Fruit fly (Drosophila melanogaster) whole organism, embryonic: ENCODE data around the gene rhea.

ENCODE experiments used
- Antp ChIP-seq: fragments of 200-800 bp; sonication (Bioruptor generic); optimal IDR thresholded peaks from 3 replicates; lab custom pipeline; 2016; ENCODE audit warnings: missing biosample characterization, missing genetic modification characterization
- Atf3 ChIP-seq: fragments of 200-800 bp; sonication (Bioruptor generic); optimal IDR thresholded peaks from 3 replicates; lab custom pipeline; 2016; ENCODE audit warnings: missing biosample characterization, missing genetic modification characterization
- Bgb ChIP-seq: fragments of 200-800 bp; sonication (Bioruptor generic); IDR thresholded peaks from 2 replicates; pipeline ENCODE4 v1.3.6; 2022; ENCODE audit warnings: missing biosample characterization, missing genetic modification characterization; ENCODE audit not compliant: partially characterized antibody
- CG10274 ChIP-seq: fragments of 200-800 bp; sonication (Bioruptor generic); optimal IDR thresholded peaks from 3 replicates; lab custom pipeline; 2017; ENCODE audit warnings: missing biosample characterization, mild to moderate bottlenecking, missing genetic modification characterization
- CG11085 ChIP-seq: fragments of 200-800 bp; sonication (Bioruptor generic); IDR thresholded peaks from 2 replicates; pipeline ENCODE4 v1.3.6; 2022; ENCODE audit warnings: missing biosample characterization, missing genetic modification characterization
- CG11456 ChIP-seq: fragments of 200-800 bp; sonication (Bioruptor generic); IDR thresholded peaks from 3 replicates; pipeline ENCODE4 v1.3.6; 2022; ENCODE audit warnings: missing biosample characterization, missing genetic modification characterization
- CG12236 ChIP-seq: fragments of 200-800 bp; sonication (Bioruptor generic); optimal IDR thresholded peaks from 2 replicates; lab custom pipeline; 2016; ENCODE audit warnings: missing biosample characterization, missing genetic modification characterization
- CG12769 ChIP-seq: fragments of 200-800 bp; sonication (Bioruptor generic); optimal IDR thresholded peaks from 2 replicates; lab custom pipeline; 2019; ENCODE audit warnings: missing biosample characterization, mild to moderate bottlenecking, missing genetic modification characterization, moderate library complexity
- CG13123 ChIP-seq: fragments of 200-800 bp; sonication (Bioruptor generic); optimal IDR thresholded peaks from 2 replicates; lab custom pipeline; 2016; ENCODE audit warnings: missing biosample characterization, missing genetic modification characterization
- CG13296 ChIP-seq: fragments of 200-800 bp; sonication (Bioruptor generic); optimal IDR thresholded peaks from 3 replicates; lab custom pipeline; 2018; ENCODE audit warnings: missing biosample characterization, mild to moderate bottlenecking, missing genetic modification characterization
- CG14441 ChIP-seq: fragments of 200-800 bp; sonication (Bioruptor generic); IDR thresholded peaks from 2 replicates; pipeline ENCODE4 v1.3.6; 2022; ENCODE audit warnings: missing biosample characterization, missing genetic modification characterization
- CG15011 ChIP-seq: fragments of 200-800 bp; sonication (Bioruptor generic); optimal IDR thresholded peaks from 3 replicates; lab custom pipeline; 2018; ENCODE audit warnings: missing biosample characterization, mild to moderate bottlenecking, missing genetic modification characterization
- CG15269 ChIP-seq: fragments of 200-800 bp; sonication (Bioruptor generic); optimal IDR thresholded peaks from 2 replicates; lab custom pipeline; 2018; ENCODE audit warnings: missing biosample characterization, mild to moderate bottlenecking, missing genetic modification characterization, moderate library complexity
- CG1603 ChIP-seq: fragments of 200-800 bp; sonication (Bioruptor generic); optimal IDR thresholded peaks from 2 replicates; lab custom pipeline; 2019; ENCODE audit warnings: missing biosample characterization, mild to moderate bottlenecking, missing genetic modification characterization, moderate library complexity
- CG16779 ChIP-seq: fragments of 200-800 bp; sonication (Bioruptor generic); IDR thresholded peaks from 2 replicates; pipeline ENCODE4 v1.3.6; 2022; ENCODE audit warnings: missing biosample characterization, missing genetic modification characterization
- CG18619 ChIP-seq: fragments of 200-800 bp; sonication (Bioruptor generic); optimal IDR thresholded peaks from 3 replicates; lab custom pipeline; 2017; ENCODE audit warnings: missing biosample characterization, mild to moderate bottlenecking, missing genetic modification characterization
- CG3163 ChIP-seq: fragments of 200-800 bp; sonication (Bioruptor generic); optimal IDR thresholded peaks from 3 replicates; lab custom pipeline; 2016; ENCODE audit warnings: missing biosample characterization, missing genetic modification characterization
- CG4282 ChIP-seq: fragments of 200-800 bp; sonication (Bioruptor generic); optimal IDR thresholded peaks from 2 replicates; lab custom pipeline; 2016; ENCODE audit warnings: missing biosample characterization, missing genetic modification characterization
- CG6272 ChIP-seq: fragments of 200-800 bp; sonication (Bioruptor generic); IDR thresholded peaks from 2 replicates; pipeline ENCODE4 v1.3.6; 2022; ENCODE audit warnings: missing biosample characterization, missing genetic modification characterization
- CG6791 ChIP-seq: fragments of 200-800 bp; sonication (Bioruptor generic); IDR thresholded peaks from 3 replicates; pipeline ENCODE4 v1.3.6; 2022; ENCODE audit warnings: missing biosample characterization, missing genetic modification characterization; ENCODE audit not compliant: partially characterized antibody
- CG7928 ChIP-seq: fragments of 200-800 bp; sonication (Bioruptor generic); optimal IDR thresholded peaks from 2 replicates; lab custom pipeline; 2017; ENCODE audit warnings: missing biosample characterization, mild to moderate bottlenecking, missing genetic modification characterization
- D19A ChIP-seq: fragments of 200-800 bp; optimal IDR thresholded peaks from 3 replicates; lab custom pipeline; 2019; ENCODE audit warnings: missing biosample characterization, mild to moderate bottlenecking, missing genetic modification characterization, moderate library complexity
- Ets65A ChIP-seq: fragments of 200-800 bp; sonication (Bioruptor generic); peaks from one replicate; lab custom pipeline; 2016; ENCODE audit warnings: missing biosample characterization, missing genetic modification characterization
- Hsf ChIP-seq: fragments of 200-800 bp; sonication (Bioruptor generic); optimal IDR thresholded peaks from 3 replicates; lab custom pipeline; 2016; ENCODE audit warnings: missing biosample characterization, missing genetic modification characterization
- Med ChIP-seq: fragments of 200-800 bp; sonication (Bioruptor generic); peaks from one replicate; lab custom pipeline; 2016; ENCODE audit warnings: missing biosample characterization, missing genetic modification characterization, mild to moderate bottlenecking, inconsistent platforms, moderate library complexity
- NC2β ChIP-seq: fragments of 200-800 bp; sonication (Bioruptor generic); optimal IDR thresholded peaks from 2 replicates; lab custom pipeline; 2016; ENCODE audit warnings: missing biosample characterization, missing genetic modification characterization
- Oaz ChIP-seq: fragments of 200-800 bp; sonication (Bioruptor generic); IDR thresholded peaks from 2 replicates; pipeline ENCODE4 v1.3.6; 2022; ENCODE audit warnings: missing biosample characterization, missing genetic modification characterization
- Oli ChIP-seq: fragments of 200-800 bp; sonication (Bioruptor generic); optimal IDR thresholded peaks from 2 replicates; lab custom pipeline; 2018; ENCODE audit warnings: missing biosample characterization, mild to moderate bottlenecking, missing genetic modification characterization, moderate library complexity
- Ravus ChIP-seq: fragments of 200-800 bp; sonication (Bioruptor generic); IDR thresholded peaks from 2 replicates; pipeline ENCODE4 v1.3.6; 2022; ENCODE audit warnings: missing biosample characterization, missing genetic modification characterization
- Sry-δ ChIP-seq: fragments of 200-800 bp; sonication (Bioruptor generic); optimal IDR thresholded peaks from 2 replicates; lab custom pipeline; 2016; ENCODE audit warnings: missing biosample characterization, missing genetic modification characterization
- Stat92E ChIP-seq, 3 experiments: fragments of >200 bp in 2 of 3; fragments of 200-800 bp in 1 of 3; sonication (Bioruptor generic) in 1 of 3; optimal IDR thresholded peaks; 2 replicates each; lab custom pipeline; 2017 to 2019; ENCODE audit warnings: missing biosample characterization in 3 of 3, missing genetic modification characterization in 3 of 3, mild to moderate bottlenecking in 1 of 3, moderate library complexity in 1 of 3
- Taf1 ChIP-seq: fragments of 200-800 bp; sonication (Bioruptor generic); IDR thresholded peaks from 2 replicates; pipeline ENCODE4 v1.3.6; 2022; ENCODE audit warnings: missing biosample characterization, missing genetic modification characterization
- ab ChIP-seq: fragments of 200-800 bp; sonication (Bioruptor generic); optimal IDR thresholded peaks from 2 replicates; lab custom pipeline; 2016; ENCODE audit warnings: missing biosample characterization, missing genetic modification characterization
- crp ChIP-seq, 2 experiments: fragments of 200-800 bp; sonication (Bioruptor generic); optimal IDR thresholded peaks; 2 replicates in 1 of 2; 3 replicates in 1 of 2; lab custom pipeline; 2017; ENCODE audit warnings: missing biosample characterization in 2 of 2, missing genetic modification characterization in 2 of 2, mild to moderate bottlenecking in 1 of 2, moderate library complexity in 1 of 2
- disco-r ChIP-seq: fragments of 200-800 bp; sonication (Bioruptor generic); optimal IDR thresholded peaks from 2 replicates; lab custom pipeline; 2016; ENCODE audit warnings: missing biosample characterization, missing genetic modification characterization
- eve ChIP-seq, 2 experiments: fragments of >200 bp; optimal IDR thresholded peaks; 2 replicates each; lab custom pipeline; 2017; ENCODE audit warnings: missing biosample characterization in 2 of 2, missing genetic modification characterization in 2 of 2
- gfzf ChIP-seq: fragments of 200-800 bp; sonication (Bioruptor generic); optimal IDR thresholded peaks from 2 replicates; lab custom pipeline; 2016; ENCODE audit warnings: missing biosample characterization, mild to moderate bottlenecking, missing genetic modification characterization, moderate library complexity
- grn ChIP-seq: fragments of 200-800 bp; sonication (Bioruptor generic); optimal IDR thresholded peaks from 3 replicates; lab custom pipeline; 2017; ENCODE audit warnings: missing biosample characterization, missing genetic modification characterization
- h ChIP-seq: fragments of >200 bp; optimal IDR thresholded peaks from 2 replicates; lab custom pipeline; 2017
- jigr1 ChIP-seq: fragments of 200-800 bp; sonication (Bioruptor generic); IDR thresholded peaks from 3 replicates; pipeline ENCODE4 v1.3.6; 2022; ENCODE audit warnings: missing biosample characterization, missing genetic modification characterization
- nerfin-2 ChIP-seq: fragments of 200-800 bp; sonication (Bioruptor generic); IDR thresholded peaks from 2 replicates; pipeline ENCODE4 v1.3.6; 2022; ENCODE audit warnings: missing biosample characterization, missing genetic modification characterization; ENCODE audit not compliant: partially characterized antibody
- phol ChIP-seq: fragments of 200-800 bp; sonication (Bioruptor generic); optimal IDR thresholded peaks from 3 replicates; lab custom pipeline; 2018; ENCODE audit warnings: missing biosample characterization, mild to moderate bottlenecking, missing genetic modification characterization, moderate library complexity
- rib ChIP-seq: fragments of 200-800 bp; sonication (Bioruptor generic); IDR thresholded peaks from 2 replicates; pipeline ENCODE4 v1.3.6; 2022; ENCODE audit warnings: missing biosample characterization, missing genetic modification characterization
- seq ChIP-seq: fragments of 200-800 bp; sonication (Bioruptor generic); IDR thresholded peaks from 2 replicates; pipeline ENCODE4 v1.3.6; 2022; ENCODE audit warnings: missing biosample characterization, missing genetic modification characterization
- sisA ChIP-seq: fragments of 200-800 bp; sonication (Bioruptor generic); IDR thresholded peaks from 2 replicates; pipeline ENCODE4 v1.3.6; 2022; ENCODE audit warnings: missing biosample characterization, missing genetic modification characterization
- tap ChIP-seq: fragments of 200-800 bp; optimal IDR thresholded peaks from 3 replicates; lab custom pipeline; 2019; ENCODE audit warnings: missing biosample characterization, mild to moderate bottlenecking, missing genetic modification characterization, moderate library complexity
- ttk ChIP-seq: fragments of 200-800 bp; sonication (Bioruptor generic); IDR thresholded peaks from 2 replicates; pipeline ENCODE4 v2.1.2; 2022; ENCODE audit warnings: missing biosample characterization, missing genetic modification characterization
- tx ChIP-seq: fragments of 200-800 bp; sonication (Bioruptor generic); optimal IDR thresholded peaks from 2 replicates; lab custom pipeline; 2016; ENCODE audit warnings: missing biosample characterization, missing genetic modification characterization
- usp ChIP-seq: fragments of >200 bp; optimal IDR thresholded peaks from 2 replicates; lab custom pipeline; 2017; ENCODE audit warnings: missing biosample characterization, missing genetic modification characterization
- vvl ChIP-seq: fragments of 200-800 bp; sonication (Bioruptor generic); IDR thresholded peaks from 2 replicates; pipeline ENCODE4 v1.3.6; 2022; ENCODE audit warnings: missing biosample characterization, missing genetic modification characterization
- zen2 ChIP-seq: fragments of 200-800 bp; sonication (Bioruptor generic); IDR thresholded peaks from 3 replicates; pipeline ENCODE4 v1.3.6; 2022; ENCODE audit warnings: missing biosample characterization, missing genetic modification characterization; ENCODE audit not compliant: partially characterized antibody
- zfh2 ChIP-seq: fragments of 200-800 bp; sonication (Bioruptor generic); optimal IDR thresholded peaks from 2 replicates; lab custom pipeline; 2016; ENCODE audit warnings: missing biosample characterization, missing genetic modification characterization

The rhea gene

DNA sequence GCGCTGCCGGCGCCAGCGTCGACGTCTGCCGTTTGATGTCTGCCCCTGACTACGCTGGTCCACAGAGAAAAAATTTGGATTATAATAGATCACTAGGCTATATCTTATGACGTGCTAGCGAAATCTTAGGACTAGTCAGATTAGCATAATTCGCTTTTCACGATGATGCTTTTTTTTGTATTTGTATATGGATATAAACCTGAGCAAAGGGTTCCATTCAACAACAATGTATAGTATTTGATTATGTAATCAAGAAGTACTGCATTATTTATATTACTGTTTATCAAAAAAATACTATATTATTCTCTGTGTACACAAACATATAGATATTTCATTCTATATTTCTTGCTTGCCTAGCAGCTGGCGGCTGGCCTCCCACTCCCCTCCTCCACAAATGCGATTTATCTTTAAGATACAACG lies 2.3 kb downstream of the rhea start (continued):
- TF ChIP-seq CG12769 (tag; lab: Kevin White, UChicago): peak; percentile 85
- peak; percentile 80 for TF ChIP-seq D19A (tag; lab: Kevin White, UChicago)
- TF ChIP-seq zen2: no peak
- peak; percentile 88 for TF ChIP-seq vvl (GFP tag; lab: Robert Waterston, UW)
- peak; percentile 78 for TF ChIP-seq ttk (GFP tag; lab: Robert Waterston, UW)
- TF ChIP-seq jigr1 (GFP tag; lab: Robert Waterston, UW): peak; percentile 41; the same call in 1 of the 3 replicates
- peak in 1 of 2 experiments; percentile 89 for TF ChIP-seq eve (GFP tag; optimal IDR thresholded peaks at IDR 0.05; lab: Kevin White, UChicago)
- TF ChIP-seq tx (GFP tag; lab: Kevin White, UChicago): peak; percentile 59
- TF ChIP-seq ab (GFP tag; lab: Kevin White, UChicago): peak; percentile 13
- TF ChIP-seq Oli (tag; lab: Kevin White, UChicago): peak; percentile 91
- TF ChIP-seq CG11085 (GFP tag; lab: Robert Waterston, UW): peak; percentile 64
- TF ChIP-seq gfzf (GFP tag; lab: Kevin White, UChicago): no peak
- peak; percentile 76 for TF ChIP-seq Taf1 (GFP tag; lab: Robert Waterston, UW)
- TF ChIP-seq CG16779 (GFP tag; lab: Robert Waterston, UW): 0 out of 2 replicates have a peak, but pooled peaks have one; percentile 60
- TF ChIP-seq Sry-δ (GFP tag; lab: Kevin White, UChicago): peak; percentile 12
- TF ChIP-seq zfh2 (GFP tag; lab: Kevin White, UChicago): peak; percentile 74
- peak; percentile 96 for TF ChIP-seq Med
- TF ChIP-seq seq (GFP tag; lab: Robert Waterston, UW): peak; percentile 83
- peak; percentile 73 for TF ChIP-seq CG13123 (GFP tag; lab: Kevin White, UChicago)
- TF ChIP-seq crp (GFP tag; optimal IDR thresholded peaks at IDR 0.05; lab: Kevin White, UChicago): peak in 1 of 2 experiments; percentile 50
- peak; percentile 54; the same call in 1 of the 2 replicates for TF ChIP-seq Oaz
- no peak for TF ChIP-seq Stat92E (GFP tag; optimal IDR thresholded peaks at IDR 0.05; lab: Kevin White, UChicago)
- TF ChIP-seq CG15269: peak; percentile 94
- peak; percentile 55 for TF ChIP-seq Atf3 (GFP tag; lab: Kevin White, UChicago)
- peak; percentile 84 for TF ChIP-seq CG18619 (GFP tag; lab: Kevin White, UChicago)
- no peak for TF ChIP-seq CG3163 (GFP tag; lab: Kevin White, UChicago)
- TF ChIP-seq Ets65A (GFP tag; lab: Kevin White, UChicago): peak; percentile 88
- TF ChIP-seq grn: peak; percentile 22
- TF ChIP-seq CG7928 (GFP tag; lab: Kevin White, UChicago): peak; percentile 71
- peak; percentile 89 for TF ChIP-seq phol (tag; lab: Kevin White, UChicago)
- TF ChIP-seq CG12236 (GFP tag; lab: Kevin White, UChicago): peak; percentile 24
- peak; percentile 77 for TF ChIP-seq sisA (GFP tag; lab: Robert Waterston, UW)
- peak; percentile 62 for TF ChIP-seq disco-r (GFP tag; lab: Kevin White, UChicago)
- no peak for TF ChIP-seq CG6791 (GFP tag; lab: Robert Waterston, UW)
- TF ChIP-seq usp (GFP tag; lab: Kevin White, UChicago): no peak
- TF ChIP-seq CG4282 (GFP tag; lab: Kevin White, UChicago): peak; percentile 45
- TF ChIP-seq CG15011 (GFP tag; lab: Kevin White, UChicago): peak; percentile 83
- peak; percentile 44 for TF ChIP-seq NC2β (GFP tag; lab: Kevin White, UChicago)
- peak; percentile 80 for TF ChIP-seq CG14441 (GFP tag; lab: Robert Waterston, UW)
- TF ChIP-seq rib (GFP tag; lab: Robert Waterston, UW): peak; percentile 66
- peak; percentile 79 for TF ChIP-seq Hsf (GFP tag; lab: Kevin White, UChicago)
- TF ChIP-seq CG1603 (tag; lab: Kevin White, UChicago): peak; percentile 52
- TF ChIP-seq nerfin-2 (GFP tag; lab: Robert Waterston, UW): no peak
- TF ChIP-seq CG6272 (GFP tag; lab: Robert Waterston, UW): peak; percentile 62
- TF ChIP-seq Antp (GFP tag; lab: Kevin White, UChicago): peak; percentile 69
- peak; percentile 91 for TF ChIP-seq CG13296
- peak; percentile 79 for TF ChIP-seq tap
- no peak for TF ChIP-seq Bgb
- no peak; the same call in 1 of the 2 replicates for TF ChIP-seq Ravus (GFP tag; lab: Robert Waterston, UW)
- TF ChIP-seq h (lab: Kevin White, UChicago): no peak
- peak; percentile 72 for TF ChIP-seq CG10274 (GFP tag; lab: Kevin White, UChicago)
- TF ChIP-seq CG11456 (GFP tag; lab: Robert Waterston, UW): peak; percentile 82
